Fruit fly (Drosophila melanogaster) whole organism, embryonic: Measurements from ENCODE around the gene Dic1.

Source experiments
- Abd-B ChIP-seq: fragments of 200-800 bp; sonication (Bioruptor generic); optimal IDR thresholded peaks from 2 replicates; lab custom pipeline; 2018; ENCODE audit warnings: missing biosample characterization, mild to moderate bottlenecking, missing genetic modification characterization, moderate library complexity
- Ada2b ChIP-seq: fragments of 200-800 bp; sonication (Bioruptor generic); IDR thresholded peaks from 2 replicates; pipeline ENCODE4 v1.3.6; 2022; ENCODE audit warnings: missing biosample characterization, missing genetic modification characterization
- Asciz ChIP-seq: fragments of 200-800 bp; sonication (Bioruptor generic); optimal IDR thresholded peaks from 2 replicates; lab custom pipeline; 2017; ENCODE audit warnings: missing biosample characterization, mild to moderate bottlenecking, missing genetic modification characterization, missing genetic modification reagents
- Atf6 ChIP-seq: fragments of 200-800 bp; sonication (Bioruptor generic); IDR thresholded peaks from 2 replicates; pipeline ENCODE4 v1.3.6; 2022; ENCODE audit warnings: missing biosample characterization, missing genetic modification characterization
- CG10274 ChIP-seq: fragments of 200-800 bp; sonication (Bioruptor generic); optimal IDR thresholded peaks from 3 replicates; lab custom pipeline; 2017; ENCODE audit warnings: missing biosample characterization, mild to moderate bottlenecking, missing genetic modification characterization
- CG10321 ChIP-seq: fragments of 200-800 bp; sonication (Bioruptor generic); IDR thresholded peaks from 2 replicates; pipeline ENCODE4 v1.3.6; 2022; ENCODE audit warnings: missing biosample characterization, missing genetic modification characterization
- CG10366 ChIP-seq: fragments of 200-800 bp; sonication (Bioruptor generic); IDR thresholded peaks from 2 replicates; pipeline ENCODE4 v1.3.6; 2022; ENCODE audit warnings: missing biosample characterization, missing genetic modification characterization
- CG10543 ChIP-seq: fragments of 200-800 bp; sonication (Bioruptor generic); optimal IDR thresholded peaks from 3 replicates; lab custom pipeline; 2017; ENCODE audit warnings: missing biosample characterization, mild to moderate bottlenecking, missing genetic modification characterization, moderate library complexity
- CG10979 ChIP-seq: fragments of 200-800 bp; sonication (Bioruptor generic); optimal IDR thresholded peaks from 2 replicates; lab custom pipeline; 2018; ENCODE audit warnings: missing biosample characterization, mild to moderate bottlenecking, missing genetic modification characterization, moderate library complexity
- CG1233 ChIP-seq: fragments of 200-800 bp; sonication (Bioruptor generic); optimal IDR thresholded peaks from 4 replicates; lab custom pipeline; 2018; ENCODE audit warnings: missing biosample characterization, mild to moderate bottlenecking, missing genetic modification characterization
- CG14050 ChIP-seq: fragments of 200-800 bp; sonication (Bioruptor generic); IDR thresholded peaks from 3 replicates; pipeline ENCODE4 v1.3.6; 2022; ENCODE audit warnings: missing biosample characterization, missing genetic modification characterization
- CG15696 ChIP-seq: fragments of 200-800 bp; sonication (Bioruptor generic); optimal IDR thresholded peaks from 2 replicates; lab custom pipeline; 2019; ENCODE audit warnings: missing biosample characterization, mild to moderate bottlenecking, missing genetic modification characterization, moderate library complexity
- CG1603 ChIP-seq: fragments of 200-800 bp; sonication (Bioruptor generic); optimal IDR thresholded peaks from 2 replicates; lab custom pipeline; 2019; ENCODE audit warnings: missing biosample characterization, mild to moderate bottlenecking, missing genetic modification characterization, moderate library complexity
- CG1647 ChIP-seq: fragments of 200-800 bp; sonication (Bioruptor generic); optimal IDR thresholded peaks from 3 replicates; lab custom pipeline; 2016; ENCODE audit warnings: missing biosample characterization, missing genetic modification characterization
- CG16779 ChIP-seq: fragments of 200-800 bp; sonication (Bioruptor generic); IDR thresholded peaks from 2 replicates; pipeline ENCODE4 v1.3.6; 2022; ENCODE audit warnings: missing biosample characterization, missing genetic modification characterization
- CG16815 ChIP-seq: fragments of 200-800 bp; sonication (Bioruptor generic); optimal IDR thresholded peaks from 3 replicates; lab custom pipeline; 2017; ENCODE audit warnings: missing biosample characterization, mild to moderate bottlenecking, missing genetic modification characterization
- CG17328 ChIP-seq: fragments of 200-800 bp; sonication (Bioruptor generic); IDR thresholded peaks from 2 replicates; pipeline ENCODE4 v1.3.6; 2022; ENCODE audit warnings: missing biosample characterization, missing genetic modification characterization
- CG17612 ChIP-seq: fragments of 200-800 bp; sonication (Bioruptor generic); IDR thresholded peaks from 2 replicates; pipeline ENCODE4 v1.3.6; 2022; ENCODE audit warnings: missing biosample characterization, missing genetic modification characterization
- CG17829 ChIP-seq: fragments of 200-800 bp; optimal IDR thresholded peaks from 2 replicates; lab custom pipeline; 2019; ENCODE audit warnings: missing biosample characterization, mild to moderate bottlenecking, missing genetic modification characterization, moderate library complexity
- CG18476 ChIP-seq: fragments of 200-800 bp; sonication (Bioruptor generic); optimal IDR thresholded peaks from 2 replicates; lab custom pipeline; 2016; ENCODE audit warnings: missing biosample characterization, mild to moderate bottlenecking, missing genetic modification characterization
- CG2678 ChIP-seq: fragments of 200-800 bp; sonication (Bioruptor generic); optimal IDR thresholded peaks from 3 replicates; lab custom pipeline; 2019; ENCODE audit warnings: missing biosample characterization, mild to moderate bottlenecking, missing genetic modification characterization, moderate library complexity
- CG34224 ChIP-seq: fragments of 200-800 bp; sonication (Bioruptor generic); IDR thresholded peaks from 3 replicates; pipeline ENCODE4 v1.3.6; 2022; ENCODE audit warnings: missing biosample characterization, missing genetic modification characterization; ENCODE audit not compliant: partially characterized antibody
- CG34376 ChIP-seq: fragments of 200-800 bp; sonication (Bioruptor generic); optimal IDR thresholded peaks from 2 replicates; lab custom pipeline; 2018; ENCODE audit warnings: missing biosample characterization, mild to moderate bottlenecking, missing genetic modification characterization
- CG34422 ChIP-seq: fragments of 200-800 bp; sonication (Bioruptor generic); IDR thresholded peaks from 3 replicates; pipeline ENCODE4 v1.3.6; 2022; ENCODE audit warnings: missing biosample characterization, missing genetic modification characterization
- CG6854 ChIP-seq: fragments of 200-800 bp; sonication (Bioruptor generic); optimal IDR thresholded peaks from 3 replicates; lab custom pipeline; 2017; ENCODE audit warnings: missing biosample characterization, mild to moderate bottlenecking, missing genetic modification characterization
- CG7357 ChIP-seq: fragments of 200-800 bp; sonication (Bioruptor generic); IDR thresholded peaks from 3 replicates; pipeline ENCODE4 v1.3.6; 2022; ENCODE audit warnings: missing biosample characterization, missing genetic modification characterization
- CG7839 ChIP-seq: fragments of 200-800 bp; sonication (Bioruptor generic); optimal IDR thresholded peaks from 3 replicates; lab custom pipeline; 2018; ENCODE audit warnings: missing biosample characterization, mild to moderate bottlenecking, missing genetic modification characterization, moderate library complexity
- CG9727 ChIP-seq: fragments of 200-800 bp; sonication (Bioruptor generic); optimal IDR thresholded peaks from 3 replicates; lab custom pipeline; 2017; ENCODE audit warnings: missing biosample characterization, mild to moderate bottlenecking, missing genetic modification characterization
- Gug ChIP-seq: fragments of 200-800 bp; sonication (Bioruptor generic); IDR thresholded peaks from 4 replicates; pipeline ENCODE4 v1.3.6; 2022; ENCODE audit warnings: missing biosample characterization, missing genetic modification characterization
- NK7.1 ChIP-seq: fragments of 200-800 bp; sonication (Bioruptor generic); optimal IDR thresholded peaks from 3 replicates; lab custom pipeline; 2016; ENCODE audit warnings: missing biosample characterization, missing genetic modification characterization
- Xbp1 ChIP-seq: fragments of 200-800 bp; sonication (Bioruptor generic); optimal IDR thresholded peaks from 3 replicates; lab custom pipeline; 2016; ENCODE audit warnings: missing biosample characterization, mild to moderate bottlenecking, missing genetic modification characterization
- ab ChIP-seq: fragments of 200-800 bp; sonication (Bioruptor generic); optimal IDR thresholded peaks from 2 replicates; lab custom pipeline; 2016; ENCODE audit warnings: missing biosample characterization, missing genetic modification characterization
- bigmax ChIP-seq: fragments of 200-800 bp; sonication (Bioruptor generic); optimal IDR thresholded peaks from 2 replicates; lab custom pipeline; 2018; ENCODE audit warnings: missing biosample characterization, mild to moderate bottlenecking, missing genetic modification characterization
- bowl ChIP-seq: fragments of 200-800 bp; sonication (Bioruptor generic); IDR thresholded peaks from 2 replicates; pipeline ENCODE4 v1.3.6; 2022; ENCODE audit warnings: missing biosample characterization, missing genetic modification characterization
- cwo ChIP-seq: fragments of 200-800 bp; sonication (Bioruptor generic); optimal IDR thresholded peaks from 3 replicates; lab custom pipeline; 2017; ENCODE audit warnings: missing biosample characterization, missing genetic modification characterization, mild to moderate bottlenecking, moderate library complexity, missing genetic modification reagents
- dimm ChIP-seq: fragments of 200-800 bp; sonication (Bioruptor generic); IDR thresholded peaks from 2 replicates; pipeline ENCODE4 v1.3.6; 2022; ENCODE audit warnings: missing biosample characterization, missing genetic modification characterization
- disco-r ChIP-seq: fragments of 200-800 bp; sonication (Bioruptor generic); optimal IDR thresholded peaks from 2 replicates; lab custom pipeline; 2016; ENCODE audit warnings: missing biosample characterization, missing genetic modification characterization
- dmrt11E ChIP-seq: fragments of 200-800 bp; sonication (Bioruptor generic); optimal IDR thresholded peaks from 3 replicates; lab custom pipeline; 2018; ENCODE audit warnings: missing biosample characterization, mild to moderate bottlenecking, missing genetic modification characterization, moderate library complexity
- fd64A ChIP-seq: fragments of 200-800 bp; sonication (Bioruptor generic); optimal IDR thresholded peaks from 3 replicates; lab custom pipeline; 2018; ENCODE audit warnings: missing biosample characterization, mild to moderate bottlenecking, missing genetic modification characterization
- gt ChIP-seq: fragments of 200-800 bp; sonication (Bioruptor generic); IDR thresholded peaks from 2 replicates; pipeline ENCODE4 v1.3.6; 2022; ENCODE audit warnings: missing biosample characterization, missing genetic modification characterization
- insv ChIP-seq, 2 experiments: fragments of 200-800 bp; sonication (Bioruptor generic); optimal IDR thresholded peaks; 3 replicates each; lab custom pipeline; 2016 to 2018; ENCODE audit warnings: missing biosample characterization in 2 of 2, missing genetic modification characterization in 2 of 2
- jigr1 ChIP-seq: fragments of 200-800 bp; sonication (Bioruptor generic); IDR thresholded peaks from 3 replicates; pipeline ENCODE4 v1.3.6; 2022; ENCODE audit warnings: missing biosample characterization, missing genetic modification characterization
- onecut ChIP-seq: fragments of 200-800 bp; sonication (Bioruptor generic); IDR thresholded peaks from 2 replicates; pipeline ENCODE4 v1.3.6; 2022; ENCODE audit warnings: missing biosample characterization, missing genetic modification characterization
- sisA ChIP-seq: fragments of 200-800 bp; sonication (Bioruptor generic); IDR thresholded peaks from 2 replicates; pipeline ENCODE4 v1.3.6; 2022; ENCODE audit warnings: missing biosample characterization, missing genetic modification characterization
- slou ChIP-seq: fragments of 200-800 bp; sonication (Bioruptor generic); optimal IDR thresholded peaks from 3 replicates; lab custom pipeline; 2016; ENCODE audit warnings: missing biosample characterization, missing genetic modification characterization
- sqz ChIP-seq: fragments of 200-800 bp; sonication (Bioruptor generic); optimal IDR thresholded peaks from 3 replicates; lab custom pipeline; 2018; ENCODE audit warnings: missing biosample characterization, mild to moderate bottlenecking, missing genetic modification characterization
- sug ChIP-seq: fragments of 200-800 bp; optimal IDR thresholded peaks from 2 replicates; lab custom pipeline; 2019; ENCODE audit warnings: missing biosample characterization, mild to moderate bottlenecking, missing genetic modification characterization, moderate library complexity
- tll ChIP-seq, 2 experiments: fragments of 200-800 bp in 1 of 2; fragments of >200 bp in 1 of 2; sonication (Bioruptor generic) in 1 of 2; optimal IDR thresholded peaks; 2 replicates each; lab custom pipeline; 2017 to 2019; ENCODE audit warnings: missing biosample characterization in 2 of 2, missing genetic modification characterization in 2 of 2, mild to moderate bottlenecking in 1 of 2, moderate library complexity in 1 of 2
- zfh1 ChIP-seq: fragments of 200-800 bp; sonication (Bioruptor generic); IDR thresholded peaks from 3 replicates; pipeline ENCODE4 v1.3.6; 2022; ENCODE audit warnings: missing biosample characterization, missing genetic modification characterization

Dic1 gene

DNA sequence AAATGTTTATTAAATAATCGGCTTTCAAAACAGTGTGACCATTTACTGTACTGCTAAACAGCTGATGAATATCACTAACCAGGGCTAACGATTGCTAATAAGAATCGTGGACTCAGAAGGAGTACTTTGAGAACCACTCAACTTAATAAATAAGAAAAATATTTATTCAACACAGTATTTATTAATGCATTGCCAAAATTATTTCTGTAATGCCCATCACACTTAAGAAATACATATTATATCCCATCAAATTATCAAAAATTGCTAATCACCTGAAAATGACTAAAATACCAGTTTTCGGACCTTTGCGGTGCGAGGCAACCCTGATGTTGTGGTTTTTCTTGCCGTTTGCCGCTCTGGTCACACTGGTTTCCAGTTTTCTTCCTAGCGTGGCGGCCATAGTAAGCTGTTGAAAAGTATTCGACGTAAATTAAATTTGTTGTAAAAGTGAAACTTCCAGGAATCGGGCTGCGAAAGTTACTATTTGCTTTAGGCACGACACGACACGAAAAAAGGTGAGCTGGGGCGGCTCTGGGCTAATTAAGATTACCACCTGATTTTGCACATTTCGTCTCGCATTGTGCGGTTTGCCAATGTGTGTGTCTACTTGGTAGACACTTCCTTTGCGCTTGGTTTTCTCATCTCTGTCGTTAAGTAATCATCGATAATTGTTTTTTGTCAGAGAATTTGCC, 17.2 kb downstream of the Dic1 start, which contains the start of the genes mRpS21 and Droj2 (continued):
- TF ChIP-seq NK7.1 (GFP tag; lab: Kevin White, UChicago) (peak; percentile 6), CG10274 (GFP tag; lab: Kevin White, UChicago) (no peak), dimm (no peak), CG10321 (GFP tag; lab: Robert Waterston, UW) (no peak), disco-r (GFP tag; lab: Kevin White, UChicago) (no peak), CG18476 (GFP tag; lab: Kevin White, UChicago) (peak; percentile 16), slou (GFP tag; lab: Kevin White, UChicago) (peak; percentile 24), CG1647 (GFP tag; lab: Kevin White, UChicago) (no peak), CG16815 (GFP tag; lab: Kevin White, UChicago) (no peak), CG10979 (tag; lab: Kevin White, UChicago) (peak; percentile 38), ab (GFP tag; lab: Kevin White, UChicago) (peak; percentile 25), tll (GFP tag; optimal IDR thresholded peaks at IDR 0.05; lab: Kevin White, UChicago) (peak in 1 of 2 experiments; percentile 28), CG10366 (GFP tag; lab: Robert Waterston, UW) (peak; percentile 11; the same call in 1 of the 2 replicates), bigmax (no peak), Gug (GFP tag; lab: Robert Waterston, UW) (0 out of 4 replicates have a peak, but pooled peaks have one; percentile 12), CG14050 (GFP tag; lab: Robert Waterston, UW) (no peak), CG9727 (GFP tag; lab: Kevin White, UChicago) (peak; percentile 40), CG10543 (GFP tag; lab: Kevin White, UChicago) (peak; percentile 81), bowl (GFP tag; lab: Robert Waterston, UW) (no peak), CG34422 (GFP tag; lab: Robert Waterston, UW) (peak; percentile 65; the same call in 2 of the 3 replicates), sqz (GFP tag; lab: Kevin White, UChicago) (no peak), Xbp1 (GFP tag; lab: Kevin White, UChicago) (peak; percentile 61), cwo (GFP tag; lab: Kevin White, UChicago) (no peak), onecut (GFP tag; lab: Robert Waterston, UW) (no peak), jigr1 (GFP tag; lab: Robert Waterston, UW) (no peak), CG34224 (GFP tag; lab: Robert Waterston, UW) (no peak), dmrt11E (tag; lab: Kevin White, UChicago) (peak; percentile 54), Atf6 (peak; percentile 46; the same call in 1 of the 2 replicates), CG17612 (no peak), Asciz (GFP tag; lab: Kevin White, UChicago) (no peak), CG1603 (tag; lab: Kevin White, UChicago) (peak; percentile 24), sisA (GFP tag; lab: Robert Waterston, UW) (0 out of 2 replicates have a peak, but pooled peaks have one; percentile 39), CG17829 (tag; lab: Kevin White, UChicago) (peak; percentile 89), sug (tag; lab: Kevin White, UChicago) (peak; percentile 77), CG2678 (tag; lab: Kevin White, UChicago) (peak; percentile 65), CG15696 (tag; lab: Kevin White, UChicago) (peak; percentile 57), CG7357 (no peak), CG1233 (GFP tag; lab: Kevin White, UChicago) (no peak), insv (GFP tag; optimal IDR thresholded peaks at IDR 0.05; lab: Kevin White, UChicago) (peak in 1 of 2 experiments; percentile 97), Ada2b (no peak), zfh1 (GFP tag; lab: Robert Waterston, UW) (0 out of 3 replicates have a peak, but pooled peaks have one; percentile 28), CG6854 (GFP tag; lab: Kevin White, UChicago) (no peak), CG34376 (peak; percentile 50), CG17328 (GFP tag; lab: Robert Waterston, UW) (peak; percentile 14; the same call in 1 of the 2 replicates), Abd-B (peak; percentile 52), CG7839 (tag; lab: Kevin White, UChicago) (peak; percentile 50), fd64A (GFP tag; lab: Kevin White, UChicago) (no peak), gt (no peak), CG16779 (no peak)
